Fruit fly (Drosophila melanogaster): ENCODE results near the gene CaMKI.

Gene CaMKI

dm6 chr4:486435-486834 is 41.1 kb downstream of the CaMKI start (continued):
- TF ChIP-seq Eip93F (GFP tag; optimal IDR thresholded peaks at IDR 0.05): no peak
- TF ChIP-seq fkh (GFP tag; optimal IDR thresholded peaks at IDR 0.05): no peak
- no peak for TF ChIP-seq CG16779 (tag; optimal IDR thresholded peaks at IDR 0.05)
- TF ChIP-seq pdm3 (GFP tag; optimal IDR thresholded peaks at IDR 0.05): peak; percentile 41
- TF ChIP-seq Eip78C (GFP tag): peak; percentile 74
- TF ChIP-seq CG1621 (tag; optimal IDR thresholded peaks at IDR 0.05): no peak
- TF ChIP-seq CG6854 (GFP tag; optimal IDR thresholded peaks at IDR 0.05): no peak
- TF ChIP-seq cyc (GFP tag; optimal IDR thresholded peaks at IDR 0.05): peak; percentile 52
- TF ChIP-seq Eip75B (GFP tag; optimal IDR thresholded peaks at IDR 0.05): peak; percentile 19
- no peak for TF ChIP-seq Hr38 (GFP tag; optimal IDR thresholded peaks at IDR 0.05)
- no peak for TF ChIP-seq CG32006 (GFP tag; optimal IDR thresholded peaks at IDR 0.05)
- TF ChIP-seq Sox15 (GFP tag; optimal IDR thresholded peaks at IDR 0.05): no peak
- TF ChIP-seq dsx (GFP tag; optimal IDR thresholded peaks at IDR 0.05; ENCODE audit: poor library complexity, severe bottlenecking): peak; percentile 26
- TF ChIP-seq dac (GFP tag; optimal IDR thresholded peaks at IDR 0.05): no peak
- no peak for TF ChIP-seq CG6163 (GFP tag; IDR thresholded peaks at IDR 0.05)
- peak; percentile 37 for TF ChIP-seq CG31627 (GFP tag; optimal IDR thresholded peaks at IDR 0.05)
- peak; percentile 32 for TF ChIP-seq Hr39 (GFP tag; optimal IDR thresholded peaks at IDR 0.05)
- TF ChIP-seq fd85E (GFP tag; optimal IDR thresholded peaks at IDR 0.05): no peak
- peak; percentile 64 for TF ChIP-seq svp (GFP tag)
- TF ChIP-seq net (GFP tag; optimal IDR thresholded peaks at IDR 0.05): no peak
- TF ChIP-seq Blimp-1 (GFP tag; optimal IDR thresholded peaks at IDR 0.05): no peak
- no peak for TF ChIP-seq CG6276 (GFP tag; optimal IDR thresholded peaks at IDR 0.05)
- peak; percentile 33 for TF ChIP-seq OdsH (GFP tag; optimal IDR thresholded peaks at IDR 0.05)
- no peak for TF ChIP-seq CG8319 (GFP tag; optimal IDR thresholded peaks at IDR 0.05)
- TF ChIP-seq Smox (GFP tag; optimal IDR thresholded peaks at IDR 0.05): peak; percentile 53
- no peak for TF ChIP-seq CG9139 (GFP tag; optimal IDR thresholded peaks at IDR 0.05)
- peak; percentile 32 for TF ChIP-seq CG10631 (GFP tag; optimal IDR thresholded peaks at IDR 0.05)
- TF ChIP-seq Ets96B (tag; optimal IDR thresholded peaks at IDR 0.05): peak; percentile 9
- peak; percentile 11 for TF ChIP-seq vri (GFP tag; optimal IDR thresholded peaks at IDR 0.05)
- no peak for TF ChIP-seq Lpt (GFP tag; optimal IDR thresholded peaks at IDR 0.05)
- no peak for TF ChIP-seq CG34406 (GFP tag; optimal IDR thresholded peaks at IDR 0.05)
- TF ChIP-seq eg (GFP tag; IDR thresholded peaks at IDR 0.05): no peak
- TF ChIP-seq CG8632 (GFP tag; optimal IDR thresholded peaks at IDR 0.05): no peak

dm6 chr4:487480-487879 is 42.2 kb downstream of the CaMKI start:
- no peak for TF ChIP-seq Blimp-1 (GFP tag; optimal IDR thresholded peaks at IDR 0.05)
- TF ChIP-seq Eip93F (GFP tag; optimal IDR thresholded peaks at IDR 0.05): no peak
- TF ChIP-seq CG11294 (GFP tag; IDR thresholded peaks at IDR 0.05): no peak
- TF ChIP-seq svp (GFP tag): peak; percentile 42
- TF ChIP-seq CG10669 (GFP tag; optimal IDR thresholded peaks at IDR 0.05): no peak
- peak; percentile 57 for TF ChIP-seq Eip78C (GFP tag)

dm6 chr4:488828-489560 is 43.7 kb downstream of the CaMKI start, which contains the start of gene Asator:
Asator (minus strand) TSS chr4:488994.
- TF ChIP-seq net (GFP tag; optimal IDR thresholded peaks at IDR 0.05): peak; percentile 40
- peak; percentile 31 for TF ChIP-seq CG8632 (GFP tag; optimal IDR thresholded peaks at IDR 0.05)
- TF ChIP-seq esn (GFP tag; optimal IDR thresholded peaks at IDR 0.05): peak; percentile 64
- peak; percentile 54 for TF ChIP-seq achi (GFP tag; optimal IDR thresholded peaks at IDR 0.05)
- no peak for TF ChIP-seq CG32006 (GFP tag; optimal IDR thresholded peaks at IDR 0.05)
- peak; percentile 46 for TF ChIP-seq CG11902 (GFP tag; optimal IDR thresholded peaks at IDR 0.05)
- peak; percentile 67 for TF ChIP-seq Smox (GFP tag; optimal IDR thresholded peaks at IDR 0.05)
- peak in 1 of 2 experiments; percentile 9 for TF ChIP-seq salr (GFP tag; optimal IDR thresholded peaks at IDR 0.05)
- TF ChIP-seq CG6854 (GFP tag; optimal IDR thresholded peaks at IDR 0.05): peak; percentile 28
- TF ChIP-seq fd85E (GFP tag; optimal IDR thresholded peaks at IDR 0.05): no peak
- peak; percentile 77 for TF ChIP-seq Met (GFP tag; optimal IDR thresholded peaks at IDR 0.05)
- TF ChIP-seq fd59A (GFP tag; optimal IDR thresholded peaks at IDR 0.05): peak; percentile 13
- no peak; the same call in 1 of the 2 replicates for TF ChIP-seq CG15336 (GFP tag; IDR thresholded peaks at IDR 0.05)
- TF ChIP-seq acj6 (GFP tag; optimal IDR thresholded peaks at IDR 0.05): peak; percentile 59
- peak; percentile 60 for TF ChIP-seq vri (GFP tag; optimal IDR thresholded peaks at IDR 0.05)
- no peak for TF ChIP-seq CG8119 (GFP tag; IDR thresholded peaks at IDR 0.05)
- peak; percentile 90 for TF ChIP-seq Eip78C (GFP tag)
- TF ChIP-seq CG10631 (GFP tag; optimal IDR thresholded peaks at IDR 0.05): peak; percentile 44
- TF ChIP-seq OdsH (GFP tag; optimal IDR thresholded peaks at IDR 0.05): peak; percentile 61
- no peak for TF ChIP-seq Hr4 (GFP tag; optimal IDR thresholded peaks at IDR 0.05)
- no peak for TF ChIP-seq Gug (GFP tag; IDR thresholded peaks at IDR 0.05)
- peak; percentile 57 for TF ChIP-seq CG3032 (tag; optimal IDR thresholded peaks at IDR 0.05)
- no peak for TF ChIP-seq Hr38 (GFP tag; optimal IDR thresholded peaks at IDR 0.05)
- TF ChIP-seq CG6792 (GFP tag; optimal IDR thresholded peaks at IDR 0.05): peak; percentile 43

All from whole organism, prepupa.